Worm (Caenorhabditis elegans): ENCODE measurements around the gene cdc-73.

The cdc-73 gene

ce11 chrIV:4019836-4020235, 22.5 kb upstream of the cdc-73 start (continued):
- TF ChIP-seq nhr-11 (tag; optimal IDR thresholded peaks at IDR 0.05) = peak; percentile 17

ce11 chrIV:4021847-4022780, 20.3 kb upstream of the cdc-73 start:
- peak; percentile 52 for TF ChIP-seq pqm-1 (tag; optimal IDR thresholded peaks at IDR 0.05)
- no peak for TF ChIP-seq hmg-11 (tag; optimal IDR thresholded peaks at IDR 0.05)
- TF ChIP-seq pha-4 (tag; optimal IDR thresholded peaks at IDR 0.05) = peak; percentile 58
- peak; percentile 41 for TF ChIP-seq elt-1 (tag; optimal IDR thresholded peaks at IDR 0.05)
- no peak for TF ChIP-seq fos-1 (tag; optimal IDR thresholded peaks at IDR 0.05)
- TF ChIP-seq egl-5 (tag; optimal IDR thresholded peaks at IDR 0.05) = peak; percentile 89
- TF ChIP-seq fkh-10 (GFP tag; optimal IDR thresholded peaks at IDR 0.05) = no peak
- TF ChIP-seq jun-1 (tag; optimal IDR thresholded peaks at IDR 0.05) = no peak
- peak; percentile 35 for TF ChIP-seq nhr-43 (tag; optimal IDR thresholded peaks at IDR 0.05; ENCODE audit: poor library complexity, severe bottlenecking)
- TF ChIP-seq nfya-1 (tag; optimal IDR thresholded peaks at IDR 0.05; ENCODE audit: insufficient read depth) = peak; percentile 40
- peak; percentile 75 for TF ChIP-seq elt-2 (tag; optimal IDR thresholded peaks at IDR 0.05)
- TF ChIP-seq aly-2 (tag; optimal IDR thresholded peaks at IDR 0.05) = no peak
- no peak for TF ChIP-seq tbx-2 (tag; optimal IDR thresholded peaks at IDR 0.05)
- TF ChIP-seq nhr-25 (tag; optimal IDR thresholded peaks at IDR 0.05) = no peak
- TF ChIP-seq unc-62 (GFP tag; optimal IDR thresholded peaks at IDR 0.05) = no peak
- TF ChIP-seq R02D3.7 (tag; optimal IDR thresholded peaks at IDR 0.05) = no peak
- no peak for TF ChIP-seq nhr-28 (tag; optimal IDR thresholded peaks at IDR 0.05)
- TF ChIP-seq nhr-23 (tag; optimal IDR thresholded peaks at IDR 0.05) = peak; percentile 16
- TF ChIP-seq lin-39 (tag; optimal IDR thresholded peaks at IDR 0.05) = peak; percentile 67
- no peak for TF ChIP-seq sea-2 (GFP tag; optimal IDR thresholded peaks at IDR 0.05)
- TF ChIP-seq ceh-16 (tag; optimal IDR thresholded peaks at IDR 0.05) = no peak
- TF ChIP-seq fkh-2 (tag; optimal IDR thresholded peaks at IDR 0.05) = no peak

- TF ChIP-seq jun-1 (tag; optimal IDR thresholded peaks at IDR 0.05) (peak; percentile 89), nhr-11 (tag; optimal IDR thresholded peaks at IDR 0.05) (peak; percentile 17), tbx-2 (tag; optimal IDR thresholded peaks at IDR 0.05) (no peak), nfya-1 (tag; optimal IDR thresholded peaks at IDR 0.05; ENCODE audit: insufficient read depth) (peak; percentile 82), egl-27 (tag; optimal IDR thresholded peaks at IDR 0.05) (no peak), lsy-12 (tag; optimal IDR thresholded peaks at IDR 0.05) (peak; percentile 63), pqm-1 (tag; optimal IDR thresholded peaks at IDR 0.05) (peak; percentile 27), mdl-1 (tag; optimal IDR thresholded peaks at IDR 0.05) (peak; percentile 32), nhr-237 (tag; optimal IDR thresholded peaks at IDR 0.05) (no peak), unc-39 (tag; optimal IDR thresholded peaks at IDR 0.05) (no peak), fkh-10 (GFP tag; optimal IDR thresholded peaks at IDR 0.05) (no peak), nhr-43 (tag; optimal IDR thresholded peaks at IDR 0.05; ENCODE audit: poor library complexity, severe bottlenecking) (peak; percentile 17), lin-15B (tag; optimal IDR thresholded peaks at IDR 0.05) (no peak), egl-5 (tag; optimal IDR thresholded peaks at IDR 0.05) (peak; percentile 35), skn-1 (tag; optimal IDR thresholded peaks at IDR 0.05) (peak; percentile 24), hmg-11 (tag; optimal IDR thresholded peaks at IDR 0.05) (peak; percentile 47), nhr-25 (tag; optimal IDR thresholded peaks at IDR 0.05) (peak; percentile 63), ceh-82 (tag; optimal IDR thresholded peaks at IDR 0.05) (no peak), nhr-23 (tag; optimal IDR thresholded peaks at IDR 0.05) (peak; percentile 47), ceh-28 (tag; optimal IDR thresholded peaks at IDR 0.05) (peak; percentile 41), elt-3 (tag; optimal IDR thresholded peaks at IDR 0.05) (peak in 1 of 3 experiments; percentile 56), elt-2 (tag; optimal IDR thresholded peaks at IDR 0.05) (peak; percentile 88), pha-4 (tag; optimal IDR thresholded peaks at IDR 0.05) (peak; percentile 99), ama-1 (optimal IDR thresholded peaks at IDR 0.05) (peak; percentile 43), elt-1 (tag; optimal IDR thresholded peaks at IDR 0.05) (peak; percentile 27), lin-39 (tag; optimal IDR thresholded peaks at IDR 0.05) (peak; percentile 89)
Measured at ce11 chrIV:4024159-4025004, 18.0 kb upstream of the cdc-73 start.
